Worm (Caenorhabditis elegans) whole organism, L4 larva: ENCODE data around the gene cfap-20.
A peak's percentile ranks its signal among the peaks of the same experiment; 100 is the strongest.

Experiments used
- F10B5.3 ChIP-seq: sonication (generic microtip); optimal IDR thresholded peaks from 2 replicates; lab custom pipeline; 2016; ENCODE audit warnings: mild to moderate bottlenecking, missing genetic modification characterization, missing compliant biosample characterization
- F49E8.2 ChIP-seq: sonication (generic microtip); optimal IDR thresholded peaks from 2 replicates; lab custom pipeline; 2016; ENCODE audit warnings: missing compliant biosample characterization, mild to moderate bottlenecking, missing genetic modification characterization, borderline replicate concordance
- Y105C5A.15 ChIP-seq: fragments of 200-800 bp; sonication (Bioruptor generic); IDR thresholded peaks from 2 replicates; pipeline ENCODE4 v1.3.6; 2022; ENCODE audit warnings: missing genetic modification characterization, missing compliant biosample characterization
- Y48G9A.11 ChIP-seq: fragments of 200-800 bp; sonication (Bioruptor generic); IDR thresholded peaks from 2 replicates; pipeline ENCODE4 v1.3.6; 2022; ENCODE audit warnings: missing genetic modification reagents, missing genetic modification characterization, missing compliant biosample characterization
- ZK337.2 ChIP-seq: fragments of 200-800 bp; sonication (Bioruptor generic); IDR thresholded peaks from 2 replicates; pipeline ENCODE4 v1.3.6; 2022; ENCODE audit warnings: missing genetic modification reagents, missing genetic modification characterization, missing compliant biosample characterization
- ZK546.5 ChIP-seq, 2 experiments: sonication (generic microtip); optimal IDR thresholded peaks; 2 replicates each; lab custom pipeline; 2017; ENCODE audit warnings: missing biosample characterization in 2 of 2, missing genetic modification characterization in 2 of 2
- aha-1 ChIP-seq: fragments of 150-350 bp; peaks from one replicate; lab custom pipeline; 2014; ENCODE audit warnings: missing biosample characterization, missing genetic modification characterization
- ceh-82 ChIP-seq: sonication (generic microtip); optimal IDR thresholded peaks from 2 replicates; lab custom pipeline; 2017; ENCODE audit warnings: missing biosample characterization, missing genetic modification characterization
- ctbp-1 ChIP-seq: fragments of 200-800 bp; sonication (Bioruptor generic); IDR thresholded peaks from 2 replicates; pipeline ENCODE4 v1.3.6; 2022; ENCODE audit warnings: missing genetic modification reagents, missing genetic modification characterization, missing compliant biosample characterization
- daf-16 ChIP-seq, 3 experiments: sonication (generic microtip); optimal IDR thresholded peaks; 2 replicates each; lab custom pipeline; 2016 to 2017; ENCODE audit warnings: missing genetic modification characterization in 3 of 3, missing genetic modification reagents in 3 of 3, mild to moderate bottlenecking in 2 of 3, missing compliant biosample characterization in 2 of 3, missing biosample characterization in 1 of 3, moderate library complexity in 1 of 3
- daf-19 ChIP-seq: fragments of 200-800 bp; sonication (Bioruptor generic); conservative IDR thresholded peaks from 2 replicates; pipeline ENCODE4 v1.3.6; 2022; ENCODE audit warnings: missing genetic modification characterization, missing compliant biosample characterization
- dmd-8 ChIP-seq: fragments of 200-800 bp; sonication (Bioruptor generic); IDR thresholded peaks from 2 replicates; pipeline ENCODE4 v1.3.6; 2022; ENCODE audit warnings: missing genetic modification characterization, missing compliant biosample characterization
- egl-43 ChIP-seq: fragments of 200-800 bp; sonication (Bioruptor generic); IDR thresholded peaks from 2 replicates; pipeline ENCODE4 v1.3.6; 2022; ENCODE audit warnings: missing genetic modification reagents, missing genetic modification characterization, missing compliant biosample characterization
- jun-1 ChIP-seq: fragments of 150-350 bp; optimal IDR thresholded peaks from 2 replicates; lab custom pipeline; 2014; ENCODE audit warnings: missing biosample characterization, missing genetic modification reagents, missing genetic modification characterization
- lin-13 ChIP-seq: fragments of 150-350 bp; optimal IDR thresholded peaks from 2 replicates; lab custom pipeline; 2014; ENCODE audit warnings: missing biosample characterization, missing genetic modification reagents, missing genetic modification characterization
- lin-38 ChIP-seq: fragments of 200-800 bp; sonication (Bioruptor generic); IDR thresholded peaks from 2 replicates; pipeline ENCODE4 v1.3.6; 2022; ENCODE audit warnings: missing genetic modification reagents, missing genetic modification characterization, missing compliant biosample characterization
- lin-39 ChIP-seq: fragments of 150-350 bp; optimal IDR thresholded peaks from 2 replicates; lab custom pipeline; 2014; ENCODE audit warnings: missing biosample characterization, missing genetic modification reagents, missing genetic modification characterization
- lir-3 ChIP-seq: sonication (generic microtip); optimal IDR thresholded peaks from 2 replicates; lab custom pipeline; 2016; ENCODE audit warnings: mild to moderate bottlenecking, missing genetic modification characterization, missing compliant biosample characterization
- lsy-2 ChIP-seq, 2 experiments: fragments of 150-350 bp in 1 of 2; sonication (generic microtip) in 1 of 2; optimal IDR thresholded peaks; 2 replicates each; lab custom pipeline; 2014 to 2017; ENCODE audit warnings: missing biosample characterization in 2 of 2, missing genetic modification characterization in 2 of 2
- madf-5 ChIP-seq, 2 experiments: fragments of 200-800 bp; sonication (Bioruptor generic); IDR thresholded peaks; 2 replicates each; pipeline ENCODE4 v1.3.6; 2022; ENCODE audit warnings: missing compliant biosample characterization in 2 of 2, missing genetic modification characterization in 2 of 2
- madf-9 ChIP-seq: fragments of 200-800 bp; sonication (Bioruptor generic); conservative IDR thresholded peaks from 2 replicates; pipeline ENCODE4 v1.3.6; 2022; ENCODE audit warnings: missing genetic modification reagents, missing genetic modification characterization, missing compliant biosample characterization
- mdt-29 ChIP-seq: fragments of 200-800 bp; sonication (Bioruptor generic); IDR thresholded peaks from 2 replicates; pipeline ENCODE4 v1.3.6; 2022; ENCODE audit warnings: missing genetic modification reagents, missing genetic modification characterization, missing compliant biosample characterization
- nhr-10 ChIP-seq: fragments of 150-350 bp; optimal IDR thresholded peaks from 2 replicates; lab custom pipeline; 2014; ENCODE audit warnings: missing biosample characterization, missing genetic modification characterization
- nhr-111 ChIP-seq: fragments of 200-800 bp; sonication (Bioruptor generic); optimal IDR thresholded peaks from 2 replicates; lab custom pipeline; 2018; ENCODE audit warnings: mild to moderate bottlenecking, missing genetic modification characterization, missing compliant biosample characterization
- nhr-237 ChIP-seq: sonication (generic microtip); optimal IDR thresholded peaks from 2 replicates; lab custom pipeline; 2017; ENCODE audit warnings: missing biosample characterization, missing genetic modification characterization
- php-3 ChIP-seq: fragments of 200-800 bp; sonication (Bioruptor generic); IDR thresholded peaks from 2 replicates; pipeline ENCODE4 v1.3.6; 2022; ENCODE audit warnings: missing genetic modification reagents, missing genetic modification characterization, missing compliant biosample characterization
- pqm-1 ChIP-seq: sonication (generic microtip); optimal IDR thresholded peaks from 2 replicates; lab custom pipeline; 2017; ENCODE audit warnings: missing biosample characterization, missing genetic modification characterization
- sdz-12 ChIP-seq: fragments of 200-800 bp; sonication (Bioruptor generic); optimal IDR thresholded peaks from 2 replicates; lab custom pipeline; 2018; ENCODE audit warnings: mild to moderate bottlenecking, missing genetic modification characterization, missing compliant biosample characterization
- set-16 ChIP-seq: fragments of 200-800 bp; sonication (Bioruptor generic); IDR thresholded peaks from 2 replicates; pipeline ENCODE4 v1.3.6; 2022; ENCODE audit warnings: missing genetic modification reagents, missing genetic modification characterization, missing compliant biosample characterization
- snpc-1.2 ChIP-seq: fragments of 200-800 bp; sonication (Bioruptor generic); IDR thresholded peaks from 2 replicates; pipeline ENCODE4 v1.3.6; 2022; ENCODE audit warnings: missing genetic modification reagents, missing genetic modification characterization, missing compliant biosample characterization
- snpc-4 ChIP-seq: fragments of 150-350 bp; optimal IDR thresholded peaks from 2 replicates; lab custom pipeline; 2014; ENCODE audit warnings: missing biosample characterization, missing genetic modification characterization
- spr-1 ChIP-seq: sonication (generic microtip); optimal IDR thresholded peaks from 2 replicates; lab custom pipeline; 2016; ENCODE audit warnings: mild to moderate bottlenecking, missing genetic modification characterization, missing compliant biosample characterization
- unc-130 ChIP-seq: sonication (generic microtip); optimal IDR thresholded peaks from 2 replicates; lab custom pipeline; 2016; ENCODE audit warnings: missing genetic modification reagents, missing genetic modification characterization, missing compliant biosample characterization
- unc-62 ChIP-seq, 3 experiments: fragments of 150-350 bp in 1 of 3; sonication (generic microtip); optimal IDR thresholded peaks in 2 of 3; peaks in 1 of 3; 1 replicate in 1 of 3; 2 replicates in 2 of 3; lab custom pipeline; 2014 to 2017; ENCODE audit warnings: missing biosample characterization in 3 of 3, missing genetic modification characterization in 3 of 3, missing genetic modification reagents in 3 of 3, missing genotype in 1 of 3
- vab-7 ChIP-seq: fragments of 200-800 bp; sonication (Bioruptor generic); IDR thresholded peaks from 2 replicates; pipeline ENCODE4 v1.3.6; 2022; ENCODE audit warnings: missing genetic modification reagents, missing genetic modification characterization, missing compliant biosample characterization
- zip-2 ChIP-seq: fragments of 150-350 bp; optimal IDR thresholded peaks from 2 replicates; lab custom pipeline; 2014; ENCODE audit warnings: missing biosample characterization, missing genetic modification characterization

Gene cfap-20

DNA sequence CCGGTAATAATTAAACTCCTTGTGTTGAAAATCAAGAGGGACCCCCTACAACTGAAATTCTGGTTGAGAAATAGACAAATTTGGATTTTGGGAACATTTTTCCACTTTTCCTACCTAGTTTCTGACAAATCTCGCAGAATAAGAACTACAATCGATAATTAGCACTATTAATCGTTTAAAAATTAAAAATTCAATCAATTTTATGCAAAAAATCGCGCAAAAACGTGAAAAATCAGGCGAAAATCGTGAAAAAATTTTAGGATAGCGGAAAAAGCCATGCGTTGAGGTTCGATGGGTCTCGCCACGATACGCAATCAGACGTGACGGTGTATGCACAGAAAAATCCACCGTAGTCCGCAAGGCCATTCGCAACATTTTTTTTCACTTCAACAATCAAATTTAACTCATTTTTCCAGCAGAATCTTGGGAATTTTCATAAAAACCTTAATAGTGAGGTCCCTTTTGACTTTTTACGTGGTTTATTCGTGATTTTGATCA, 32.2 kb downstream of the cfap-20 start, which contains the start of gene lias-1 (continued):
- no peak for TF ChIP-seq mdt-29 (GFP tag; lab: Robert Waterston, UW)
- TF ChIP-seq spr-1 (tag; lab: Kevin White, UChicago) = peak; percentile 24
- no peak for TF ChIP-seq snpc-4 (tag; lab: Kevin White, UChicago)
- TF ChIP-seq sdz-12 (GFP tag; lab: Kevin White, UChicago) = no peak
- TF ChIP-seq F10B5.3 (tag; lab: Kevin White, UChicago) = no peak
- peak in 1 of 2 experiments; percentile 32 for TF ChIP-seq ZK546.5 (tag; optimal IDR thresholded peaks at IDR 0.05; lab: Kevin White, UChicago)
- no peak for TF ChIP-seq jun-1 (tag; lab: Kevin White, UChicago)
- TF ChIP-seq nhr-237 = no peak
- no peak for TF ChIP-seq lin-39 (tag; lab: Kevin White, UChicago)
- no peak for TF ChIP-seq egl-43
- TF ChIP-seq madf-9 (GFP tag; lab: Robert Waterston, UW) = no peak
- peak; percentile 83 to 98 for TF ChIP-seq lsy-2 (tag; optimal IDR thresholded peaks at IDR 0.05; lab: Kevin White, UChicago)

DNA sequence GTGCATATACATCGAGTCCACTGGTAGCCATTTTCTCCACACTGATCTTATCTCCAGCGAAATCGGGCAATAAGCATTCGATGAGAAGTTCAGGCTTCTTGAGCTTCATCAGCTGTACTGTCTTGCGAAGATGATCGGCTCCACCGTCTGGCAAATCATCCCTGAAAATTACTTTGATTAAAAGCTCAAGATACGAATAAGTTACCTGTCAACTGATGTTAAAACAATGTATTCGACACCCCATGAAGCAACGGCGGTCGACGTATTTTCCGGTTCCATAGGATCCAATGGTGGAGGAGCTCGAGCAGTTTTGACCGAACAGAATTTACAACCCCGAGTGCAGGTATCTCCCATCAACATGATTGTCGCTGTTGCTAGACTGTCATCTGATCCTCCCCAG, 33.1 kb downstream of the cfap-20 start:
- TF ChIP-seq Y48G9A.11 (GFP tag; lab: Robert Waterston, UW) = peak; percentile 30; the same call in 1 of the 2 replicates
- TF ChIP-seq ceh-82 (tag; lab: Kevin White, UChicago) = no peak
- TF ChIP-seq aha-1 (tag; lab: Kevin White, UChicago) = peak; percentile 90

DNA sequence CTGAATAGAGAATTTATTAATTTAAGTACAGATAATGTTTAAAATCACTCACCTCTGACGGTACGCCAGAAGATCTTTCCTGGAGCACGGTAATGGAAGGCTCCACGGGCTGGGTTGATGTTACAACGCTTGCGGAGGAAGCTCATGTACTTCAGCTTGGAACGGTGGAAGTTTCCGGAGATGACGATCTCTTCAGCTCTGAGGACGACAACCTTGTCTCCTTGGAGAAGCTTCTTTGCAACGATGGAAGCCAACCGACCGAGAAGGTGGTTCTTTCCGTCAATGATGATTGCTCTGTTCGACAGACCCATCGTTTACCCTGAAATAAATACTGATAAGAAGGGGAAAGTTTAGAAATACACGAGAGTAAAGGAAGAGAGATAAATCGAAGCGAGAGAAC, 34.0 kb downstream of the cfap-20 start, which contains the start of gene rpl-16:
TSS of gene rpl-16 (minus strand) at position 319 of the 400 bp plus-strand sequence.
- TF ChIP-seq snpc-1.2 (peak; percentile 61; the same call in 1 of the 2 replicates), lin-13 (GFP tag; lab: Kevin White, UChicago) (peak; percentile 27), vab-7 (GFP tag; lab: Robert Waterston, UW) (peak; percentile 22; the same call in 1 of the 2 replicates), php-3 (GFP tag; lab: Robert Waterston, UW) (peak; percentile 28; the same call in 1 of the 2 replicates), Y48G9A.11 (GFP tag; lab: Robert Waterston, UW) (no peak), ctbp-1 (peak; percentile 63; the same call in 1 of the 2 replicates), set-16 (GFP tag; lab: Robert Waterston, UW) (peak; percentile 29; the same call in 1 of the 2 replicates), nhr-10 (tag; lab: Kevin White, UChicago) (no peak), pqm-1 (tag; lab: Kevin White, UChicago) (no peak), dmd-8 (GFP tag; lab: Robert Waterston, UW) (no peak), ZK337.2 (0 out of 2 replicates have a peak, but pooled peaks have one; percentile 4), madf-5 (GFP tag; IDR thresholded peaks at IDR 0.05; lab: Robert Waterston, UW) (0 out of 4 replicates have a peak, but pooled peaks of 1 of the 2 experiments have one; percentile 23), unc-130 (GFP tag; lab: Kevin White, UChicago) (no peak)

DNA sequence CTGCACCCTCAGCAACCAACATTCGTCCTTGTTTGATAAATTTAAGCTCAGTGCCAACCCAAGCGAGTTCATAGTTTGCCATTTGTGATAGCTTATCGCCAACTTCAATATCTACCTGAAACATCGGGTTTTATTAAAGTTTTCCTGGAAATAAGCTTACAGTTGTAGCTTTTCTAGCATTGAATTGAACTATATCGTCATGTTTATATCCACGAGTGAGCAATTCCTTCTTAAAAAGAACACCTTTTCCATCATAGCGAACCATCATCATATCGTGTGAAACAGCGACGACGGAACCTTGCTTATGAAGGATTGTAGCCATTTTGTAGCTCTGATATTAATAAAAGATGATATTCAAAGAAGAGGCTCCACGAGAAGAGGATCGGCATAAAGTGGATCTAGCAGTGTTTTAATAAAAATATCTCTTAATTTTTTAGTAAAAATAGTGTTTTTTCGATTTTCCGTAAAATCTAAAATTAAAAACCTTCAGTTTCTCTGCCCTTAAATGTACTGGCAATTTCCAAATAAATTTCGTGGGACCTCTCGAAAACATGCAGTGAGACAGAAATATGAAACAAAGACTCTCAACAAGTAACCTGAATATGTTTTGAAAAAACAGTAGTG, 35.0 kb downstream of the cfap-20 start, which contains the start of gene M01F1.8:
TSS of gene M01F1.8 (minus strand) at position 335 of the 624 bp plus-strand sequence.
- TF ChIP-seq F49E8.2 (tag; lab: Kevin White, UChicago) (peak; percentile 46), snpc-1.2 (peak; percentile 29; the same call in 1 of the 2 replicates), Y105C5A.15 (GFP tag; lab: Robert Waterston, UW) (0 out of 2 replicates have a peak, but pooled peaks have one; percentile 28), F10B5.3 (tag; lab: Kevin White, UChicago) (peak; percentile 54), daf-16 (GFP tag; optimal IDR thresholded peaks at IDR 0.05; lab: Kevin White, UChicago) (peak in 1 of 2 experiments; percentile 11), daf-16 (tag; optimal IDR thresholded peaks at IDR 0.05; lab: Kevin White, UChicago) (peak; percentile 3), daf-19 (GFP tag; lab: Robert Waterston, UW) (0 out of 2 replicates have a peak, but pooled peaks have one; percentile 23), madf-5 (GFP tag; IDR thresholded peaks at IDR 0.05; lab: Robert Waterston, UW) (no peak), lir-3 (tag; lab: Kevin White, UChicago) (no peak), lin-38 (GFP tag; lab: Robert Waterston, UW) (peak; percentile 61), nhr-111 (GFP tag; lab: Kevin White, UChicago) (no peak), unc-62 (GFP tag; optimal IDR thresholded peaks at IDR 0.05 in 1 of 2; lab: Kevin White, UChicago) (peak in 1 of 2 experiments; percentile 77), unc-62 (tag; optimal IDR thresholded peaks at IDR 0.05; lab: Kevin White, UChicago) (no peak), zip-2 (tag; lab: Kevin White, UChicago) (no peak)
